Fruit fly (Drosophila melanogaster): ENCODE data around the gene CG17343.

- TF ChIP-seq CG9705 (GFP tag; optimal IDR thresholded peaks at IDR 0.05) (no peak), Hr83 (GFP tag; optimal IDR thresholded peaks at IDR 0.05; ENCODE audit: poor library complexity, severe bottlenecking) (no peak), br (GFP tag; optimal IDR thresholded peaks at IDR 0.05) (no peak), CrebA (GFP tag; optimal IDR thresholded peaks at IDR 0.05; ENCODE audit: borderline replicate concordance) (no peak)
These were observed 15.0 kb downstream of the CG17343 start for dm6 chr2L:19079742-19080141.
